Worm (Caenorhabditis elegans) whole organism, L1 larva: ENCODE results near the gene T23E7.2.
A peak's percentile ranks its signal among the peaks of the same experiment; 100 is the strongest.

Experiments
- C04F5.9 ChIP-seq: sonication (generic microtip); optimal IDR thresholded peaks from 2 replicates; lab custom pipeline; 2016; ENCODE audit warnings: missing genetic modification characterization, missing compliant biosample characterization
- C16A3.4 ChIP-seq: fragments of 150-350 bp; optimal IDR thresholded peaks from 2 replicates; lab custom pipeline; 2014; ENCODE audit warnings: missing biosample characterization, missing genetic modification characterization
- C34B4.2 ChIP-seq: sonication (generic microtip); optimal IDR thresholded peaks from 2 replicates; lab custom pipeline; 2017; ENCODE audit warnings: mild to moderate bottlenecking, missing genetic modification characterization, missing compliant biosample characterization
- aha-1 ChIP-seq: fragments of 150-350 bp; optimal IDR thresholded peaks from 2 replicates; lab custom pipeline; 2014; ENCODE audit warnings: missing biosample characterization, missing genetic modification characterization
- alr-1 ChIP-seq: fragments of 200-800 bp; sonication (Bioruptor generic); optimal IDR thresholded peaks from 2 replicates; lab custom pipeline; 2018; ENCODE audit warnings: borderline replicate concordance, mild to moderate bottlenecking, missing genetic modification characterization, missing compliant biosample characterization
- ceh-63 ChIP-seq: fragments of 200-800 bp; sonication (Bioruptor generic); optimal IDR thresholded peaks from 2 replicates; lab custom pipeline; 2018; ENCODE audit warnings: mild to moderate bottlenecking, missing genetic modification characterization, missing compliant biosample characterization
- ceh-82 ChIP-seq, 3 experiments: fragments of 150-350 bp in 1 of 3; sonication (generic microtip) in 2 of 3; optimal IDR thresholded peaks; 2 replicates each; lab custom pipeline; 2014 to 2017; ENCODE audit warnings: missing biosample characterization in 3 of 3, missing genetic modification characterization in 3 of 3
- ces-1 ChIP-seq: fragments of 150-350 bp; optimal IDR thresholded peaks from 2 replicates; lab custom pipeline; 2014; ENCODE audit warnings: missing biosample characterization, missing genetic modification reagents, missing genetic modification characterization
- dpl-1 ChIP-seq, 3 experiments: fragments of 150-350 bp in 2 of 3; sonication (generic microtip) in 1 of 3; optimal IDR thresholded peaks; 2 replicates each; lab custom pipeline; 2014 to 2017; ENCODE audit warnings: missing biosample characterization in 3 of 3, missing genetic modification characterization in 3 of 3, missing genetic modification reagents in 3 of 3
- egl-13 ChIP-seq: sonication (generic microtip); optimal IDR thresholded peaks from 2 replicates; lab custom pipeline; 2016; ENCODE audit warnings: missing genotype, missing genetic modification reagents, missing genetic modification characterization, missing compliant biosample characterization
- egl-27 ChIP-seq, 2 experiments: fragments of 150-350 bp in 1 of 2; sonication (generic microtip); optimal IDR thresholded peaks; 3 replicates each; lab custom pipeline; 2017 to 2018; ENCODE audit warnings: missing biosample characterization in 2 of 2, missing genetic modification characterization in 2 of 2, missing genetic modification reagents in 2 of 2
- elt-2 ChIP-seq: sonication (generic microtip); optimal IDR thresholded peaks from 2 replicates; lab custom pipeline; 2016; ENCODE audit warnings: missing genetic modification characterization, mild to moderate bottlenecking, inconsistent platforms, missing compliant biosample characterization, missing genetic modification reagents
- fkh-4 ChIP-seq: sonication (generic microtip); optimal IDR thresholded peaks from 2 replicates; lab custom pipeline; 2016; ENCODE audit warnings: missing compliant biosample characterization, missing genetic modification characterization, borderline replicate concordance
- fkh-8 ChIP-seq: sonication (generic microtip); optimal IDR thresholded peaks from 2 replicates; lab custom pipeline; 2016; ENCODE audit warnings: mild to moderate bottlenecking, missing genetic modification characterization, missing compliant biosample characterization
- fos-1 ChIP-seq: fragments of 150-350 bp; optimal IDR thresholded peaks from 2 replicates; lab custom pipeline; 2014; ENCODE audit warnings: missing biosample characterization, missing genetic modification characterization
- grh-1 ChIP-seq: fragments of 200-800 bp; sonication (Bioruptor generic); IDR thresholded peaks from 2 replicates; pipeline ENCODE4 v1.3.6; 2022; ENCODE audit warnings: missing genetic modification reagents, missing genetic modification characterization, missing compliant biosample characterization
- hlh-4 ChIP-seq: sonication (generic microtip); optimal IDR thresholded peaks from 2 replicates; lab custom pipeline; 2016; ENCODE audit warnings: mild to moderate bottlenecking, missing genetic modification characterization, missing compliant biosample characterization
- hpl-2 ChIP-seq: fragments of 150-350 bp; optimal IDR thresholded peaks from 2 replicates; lab custom pipeline; 2014; ENCODE audit warnings: missing biosample characterization, missing genetic modification reagents, missing genetic modification characterization
- isw-1 ChIP-seq: fragments of 200-800 bp; sonication (Bioruptor generic); IDR thresholded peaks from 2 replicates; pipeline ENCODE4 v1.3.6; 2022; ENCODE audit warnings: missing genetic modification characterization, missing compliant biosample characterization
- lin-13 ChIP-seq: fragments of 150-350 bp; optimal IDR thresholded peaks from 2 replicates; lab custom pipeline; 2014; ENCODE audit warnings: missing biosample characterization, missing genetic modification reagents, missing genetic modification characterization
- lin-14 ChIP-seq: fragments of 200-800 bp; sonication (Bioruptor generic); optimal IDR thresholded peaks from 2 replicates; lab custom pipeline; 2018; ENCODE audit warnings: mild to moderate bottlenecking, missing genetic modification characterization, moderate library complexity, missing compliant biosample characterization
- lin-15B ChIP-seq: fragments of 150-350 bp; sonication (generic microtip); optimal IDR thresholded peaks from 3 replicates; lab custom pipeline; 2014; ENCODE audit warnings: missing biosample characterization, missing genetic modification characterization
- lin-39 ChIP-seq: fragments of 150-350 bp; optimal IDR thresholded peaks from 2 replicates; lab custom pipeline; 2014; ENCODE audit warnings: missing biosample characterization, missing genetic modification reagents, missing genetic modification characterization
- lir-3 ChIP-seq: sonication (generic microtip); optimal IDR thresholded peaks from 2 replicates; lab custom pipeline; 2016; ENCODE audit warnings: mild to moderate bottlenecking, missing genetic modification characterization, moderate library complexity, missing compliant biosample characterization; ENCODE audit not compliant: poor library complexity
- lsy-2 ChIP-seq, 2 experiments: fragments of 150-350 bp; optimal IDR thresholded peaks; 2 replicates each; lab custom pipeline; 2014; ENCODE audit warnings: missing biosample characterization in 2 of 2, missing genetic modification characterization in 2 of 2
- mep-1 ChIP-seq: fragments of 150-350 bp; optimal IDR thresholded peaks from 2 replicates; lab custom pipeline; 2014; ENCODE audit warnings: missing biosample characterization, missing genetic modification characterization
- nhr-11 ChIP-seq: fragments of 150-350 bp; optimal IDR thresholded peaks from 2 replicates; lab custom pipeline; 2014; ENCODE audit warnings: missing biosample characterization, missing genetic modification characterization
- nhr-20 ChIP-seq: sonication (generic microtip); optimal IDR thresholded peaks from 2 replicates; lab custom pipeline; 2016; ENCODE audit warnings: mild to moderate bottlenecking, missing genetic modification characterization, missing compliant biosample characterization
- nhr-237 ChIP-seq: fragments of 150-350 bp; optimal IDR thresholded peaks from 2 replicates; lab custom pipeline; 2014; ENCODE audit warnings: missing biosample characterization, missing genetic modification characterization
- nhr-47 ChIP-seq: sonication (generic microtip); optimal IDR thresholded peaks from 2 replicates; lab custom pipeline; 2016; ENCODE audit warnings: mild to moderate bottlenecking, missing genetic modification characterization, moderate library complexity, missing compliant biosample characterization
- nhr-71 ChIP-seq: sonication (generic microtip); optimal IDR thresholded peaks from 2 replicates; lab custom pipeline; 2016; ENCODE audit warnings: mild to moderate bottlenecking, missing genetic modification characterization, moderate library complexity, missing compliant biosample characterization
- nhr-84 ChIP-seq: sonication (generic microtip); optimal IDR thresholded peaks from 2 replicates; lab custom pipeline; 2017; ENCODE audit warnings: missing biosample characterization, missing genetic modification characterization
- nhr-90 ChIP-seq: sonication (generic microtip); optimal IDR thresholded peaks from 2 replicates; lab custom pipeline; 2016; ENCODE audit warnings: mild to moderate bottlenecking, missing genetic modification characterization, missing compliant biosample characterization; ENCODE audit not compliant: poor library complexity
- pag-3 ChIP-seq: sonication (generic microtip); optimal IDR thresholded peaks from 2 replicates; lab custom pipeline; 2017; ENCODE audit warnings: missing genetic modification characterization, mild to moderate bottlenecking, missing compliant biosample characterization, antibody characterized with exemption, borderline replicate concordance; ENCODE audit not compliant: insufficient read depth
- pqm-1 ChIP-seq: sonication (generic microtip); optimal IDR thresholded peaks from 3 replicates; lab custom pipeline; 2017; ENCODE audit warnings: missing biosample characterization, missing genetic modification characterization
- rnt-1 ChIP-seq: sonication (generic microtip); optimal IDR thresholded peaks from 2 replicates; lab custom pipeline; 2016; ENCODE audit warnings: mild to moderate bottlenecking, missing genetic modification characterization, moderate library complexity, missing compliant biosample characterization
- skn-1 ChIP-seq: fragments of 150-350 bp; optimal IDR thresholded peaks from 2 replicates; lab custom pipeline; 2014; ENCODE audit warnings: missing biosample characterization, missing genetic modification characterization
- snpc-4 ChIP-seq: fragments of 150-350 bp; optimal IDR thresholded peaks from 2 replicates; lab custom pipeline; 2014; ENCODE audit warnings: missing biosample characterization, missing genetic modification characterization
- sox-4 ChIP-seq: sonication (generic microtip); optimal IDR thresholded peaks from 2 replicates; lab custom pipeline; 2016; ENCODE audit warnings: missing genetic modification characterization, missing compliant biosample characterization
- sptf-1 ChIP-seq: fragments of 150-350 bp; optimal IDR thresholded peaks from 2 replicates; lab custom pipeline; 2014; ENCODE audit warnings: missing biosample characterization, missing genetic modification characterization
- sup-37 ChIP-seq: fragments of 200-800 bp; sonication (Bioruptor generic); optimal IDR thresholded peaks from 2 replicates; lab custom pipeline; 2018; ENCODE audit warnings: mild to moderate bottlenecking, missing genetic modification characterization, missing compliant biosample characterization
- swsn-7 ChIP-seq: sonication (generic microtip); optimal IDR thresholded peaks from 2 replicates; lab custom pipeline; 2016; ENCODE audit warnings: missing genetic modification characterization, missing compliant biosample characterization
- tlp-1 ChIP-seq: fragments of 150-350 bp; optimal IDR thresholded peaks from 2 replicates; lab custom pipeline; 2014; ENCODE audit warnings: missing biosample characterization, missing genetic modification characterization
- unc-130 ChIP-seq: fragments of 150-350 bp; optimal IDR thresholded peaks from 2 replicates; lab custom pipeline; 2017; ENCODE audit warnings: missing biosample characterization, missing genetic modification characterization, inconsistent platforms
- unc-30 ChIP-seq: sonication (generic microtip); optimal IDR thresholded peaks from 2 replicates; lab custom pipeline; 2017; ENCODE audit warnings: missing biosample characterization, missing genetic modification characterization
- unc-62 ChIP-seq: fragments of 150-350 bp; optimal IDR thresholded peaks from 2 replicates; lab custom pipeline; 2014; ENCODE audit warnings: missing biosample characterization, missing genetic modification reagents, missing genetic modification characterization
- vab-15 ChIP-seq: sonication (generic microtip); optimal IDR thresholded peaks from 2 replicates; lab custom pipeline; 2017; ENCODE audit warnings: missing genotype, mild to moderate bottlenecking, missing genetic modification characterization, missing compliant biosample characterization
- zip-4 ChIP-seq: fragments of 200-800 bp; sonication (Bioruptor generic); optimal IDR thresholded peaks from 2 replicates; lab custom pipeline; 2018; ENCODE audit warnings: mild to moderate bottlenecking, missing genetic modification characterization, moderate library complexity, missing compliant biosample characterization
- ztf-11 ChIP-seq, 2 experiments: sonication (generic microtip); optimal IDR thresholded peaks; 2 replicates each; lab custom pipeline; 2016 to 2017; ENCODE audit warnings: missing genetic modification characterization in 2 of 2, missing biosample characterization in 1 of 2, missing compliant biosample characterization in 1 of 2
- ztf-4 ChIP-seq: fragments of 150-350 bp; optimal IDR thresholded peaks from 2 replicates; lab custom pipeline; 2014; ENCODE audit warnings: missing biosample characterization, missing genetic modification characterization

T23E7.2 gene

ce11 chrX:17638970-17639369, 31.9 kb upstream of the T23E7.2 start:
- TF ChIP-seq nhr-71 (tag; lab: Kevin White, UChicago) (no peak), ztf-11 (tag; optimal IDR thresholded peaks at IDR 0.05; lab: Kevin White, UChicago) (no peak), C04F5.9 (tag; lab: Kevin White, UChicago) (no peak), unc-130 (no peak), sox-4 (no peak), ceh-63 (GFP tag; lab: Kevin White, UChicago) (no peak), nhr-90 (tag; lab: Kevin White, UChicago) (no peak), lin-39 (tag; lab: Kevin White, UChicago) (no peak), elt-2 (tag; lab: Kevin White, UChicago) (no peak), nhr-237 (tag; lab: Kevin White, UChicago) (no peak), lin-15B (tag; lab: Kevin White, UChicago) (no peak), sup-37 (GFP tag; lab: Kevin White, UChicago) (no peak), fos-1 (no peak), lin-13 (no peak), egl-13 (tag; lab: Kevin White, UChicago) (no peak)

DNA sequence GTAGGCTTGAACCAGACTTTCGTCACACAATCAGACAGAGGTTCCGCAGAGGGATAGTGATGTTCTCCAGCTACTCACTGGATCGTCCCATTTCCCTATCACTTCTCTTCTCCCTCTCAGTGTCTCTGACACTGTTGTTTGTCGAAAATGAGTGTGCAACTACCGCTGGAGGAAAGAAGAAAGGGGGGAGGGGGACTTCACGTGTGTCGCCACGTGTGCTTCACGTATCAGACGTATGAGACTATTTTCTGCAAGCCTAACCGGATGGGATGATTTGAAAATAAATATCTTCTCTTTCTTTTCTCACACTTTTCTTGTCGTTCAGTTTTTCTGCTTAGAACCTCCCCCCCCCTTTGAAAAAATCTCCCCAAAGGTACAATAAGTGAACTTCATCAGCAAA, 30.0 kb upstream of the T23E7.2 start, which contains the start of gene H18N23.2:
H18N23.2 (minus strand) TSS at position 82 of the 400 bp plus-strand sequence.
- TF ChIP-seq lin-14 (GFP tag; lab: Kevin White, UChicago): peak; percentile 92
- TF ChIP-seq nhr-47 (tag; lab: Kevin White, UChicago): peak; percentile 53
- TF ChIP-seq pqm-1 (tag; lab: Kevin White, UChicago): no peak
- TF ChIP-seq lir-3 (tag; lab: Kevin White, UChicago): no peak
- no peak for TF ChIP-seq snpc-4 (tag; lab: Kevin White, UChicago)
- no peak for TF ChIP-seq fkh-4 (tag; lab: Kevin White, UChicago)
- TF ChIP-seq nhr-84: no peak
- no peak for TF ChIP-seq skn-1 (tag; lab: Kevin White, UChicago)
- no peak for TF ChIP-seq fkh-8 (tag; lab: Kevin White, UChicago)
- TF ChIP-seq ces-1 (GFP tag; lab: Kevin White, UChicago): no peak
- no peak for TF ChIP-seq dpl-1 (GFP tag; optimal IDR thresholded peaks at IDR 0.05; lab: Kevin White, UChicago)
- TF ChIP-seq elt-2 (tag; lab: Kevin White, UChicago): no peak
- TF ChIP-seq vab-15 (tag; lab: Kevin White, UChicago): peak; percentile 9
- TF ChIP-seq fos-1: no peak
- no peak for TF ChIP-seq isw-1 (GFP tag; lab: Robert Waterston, UW)
- no peak for TF ChIP-seq alr-1 (tag; lab: Kevin White, UChicago)
- TF ChIP-seq unc-62 (GFP tag; lab: Kevin White, UChicago): no peak
- peak; percentile 11 for TF ChIP-seq mep-1 (tag; lab: Kevin White, UChicago)
- TF ChIP-seq tlp-1 (tag; lab: Kevin White, UChicago): no peak
- no peak for TF ChIP-seq ceh-82 (tag; optimal IDR thresholded peaks at IDR 0.05; lab: Kevin White, UChicago)
- TF ChIP-seq hpl-2 (GFP tag; lab: Kevin White, UChicago): no peak
- TF ChIP-seq rnt-1: peak; percentile 51
- TF ChIP-seq C16A3.4 (tag; lab: Kevin White, UChicago): peak; percentile 47
- TF ChIP-seq lin-39 (tag; lab: Kevin White, UChicago): no peak
- TF ChIP-seq C04F5.9 (tag; lab: Kevin White, UChicago): no peak
- TF ChIP-seq sox-4: no peak
- TF ChIP-seq swsn-7 (tag; lab: Kevin White, UChicago): no peak
- no peak for TF ChIP-seq unc-30 (tag; lab: Kevin White, UChicago)
- no peak for TF ChIP-seq egl-13 (tag; lab: Kevin White, UChicago)
- peak; percentile 92 for TF ChIP-seq unc-130
- TF ChIP-seq nhr-20 (tag; lab: Kevin White, UChicago): peak; percentile 82
- no peak for TF ChIP-seq hlh-4 (tag; lab: Kevin White, UChicago)
- no peak for TF ChIP-seq pag-3
- TF ChIP-seq sptf-1 (tag; lab: Kevin White, UChicago): no peak
- TF ChIP-seq ceh-63 (GFP tag; lab: Kevin White, UChicago): no peak
- TF ChIP-seq ztf-4 (tag; lab: Kevin White, UChicago): peak; percentile 14
- TF ChIP-seq egl-27 (tag; optimal IDR thresholded peaks at IDR 0.05; lab: Kevin White, UChicago): peak in 1 of 2 experiments; percentile 16
- TF ChIP-seq C34B4.2: no peak
- TF ChIP-seq nhr-11 (tag; lab: Kevin White, UChicago): peak; percentile 21
- 0 out of 2 replicates have a peak, but pooled peaks have one; percentile 38 for TF ChIP-seq grh-1
- TF ChIP-seq zip-4 (GFP tag; lab: Kevin White, UChicago): no peak
- no peak for TF ChIP-seq aha-1 (tag; lab: Kevin White, UChicago)
- peak; percentile 16 to 39 for TF ChIP-seq lsy-2 (tag; optimal IDR thresholded peaks at IDR 0.05; lab: Kevin White, UChicago)
